Fruit fly (Drosophila melanogaster) whole organism, wandering third instar larva: Measurements from ENCODE around the gene SmD1.

ENCODE experiments used
- CG32264 ChIP-seq: fragments of 200-800 bp; sonication (Bioruptor generic); optimal IDR thresholded peaks from 2 replicates; lab custom pipeline; 2016; ENCODE audit warnings: missing biosample characterization, missing genetic modification characterization
- CG9705 ChIP-seq: fragments of 200-800 bp; sonication (Bioruptor generic); optimal IDR thresholded peaks from 2 replicates; lab custom pipeline; 2018; ENCODE audit warnings: missing biosample characterization, mild to moderate bottlenecking, missing genetic modification characterization
- HLH106 ChIP-seq: fragments of 200-800 bp; optimal IDR thresholded peaks from 3 replicates; lab custom pipeline; 2019; ENCODE audit warnings: missing biosample characterization, mild to moderate bottlenecking, missing genetic modification characterization, moderate library complexity
- Hr78 ChIP-seq: fragments of >200 bp; optimal IDR thresholded peaks from 2 replicates; lab custom pipeline; 2017; ENCODE audit warnings: missing biosample characterization, missing genetic modification characterization
- Hr83 ChIP-seq: fragments of 200-300 bp; sonication (Bioruptor generic); optimal IDR thresholded peaks from 2 replicates; lab custom pipeline; 2016; ENCODE audit warnings: missing biosample characterization, mild to moderate bottlenecking, missing genetic modification characterization, moderate library complexity; ENCODE audit not compliant: poor library complexity, severe bottlenecking
- Mio ChIP-seq: sonication (Bioruptor generic); optimal IDR thresholded peaks from 2 replicates; lab custom pipeline; 2016; ENCODE audit warnings: missing biosample characterization, missing genetic modification characterization
- ey ChIP-seq: fragments of 200-800 bp; sonication (Bioruptor generic); optimal IDR thresholded peaks from 2 replicates; lab custom pipeline; 2016; ENCODE audit warnings: missing biosample characterization, missing genetic modification characterization
- fru ChIP-seq: fragments of 200-800 bp; sonication (Bioruptor generic); optimal IDR thresholded peaks from 3 replicates; lab custom pipeline; 2016; ENCODE audit warnings: missing biosample characterization, mild to moderate bottlenecking, missing genetic modification characterization
- h ChIP-seq: fragments of 200-800 bp; sonication (Bioruptor generic); optimal IDR thresholded peaks from 3 replicates; lab custom pipeline; 2016; ENCODE audit warnings: missing biosample characterization, mild to moderate bottlenecking, missing genetic modification characterization
- jim ChIP-seq: fragments of 175-275, 200-325 bp; sonication (Bioruptor generic); optimal IDR thresholded peaks from 2 replicates; lab custom pipeline; 2016; ENCODE audit warnings: missing biosample characterization, mild to moderate bottlenecking, missing genetic modification characterization
- lola ChIP-seq: fragments of >200 bp; optimal IDR thresholded peaks from 2 replicates; lab custom pipeline; 2017; ENCODE audit warnings: missing biosample characterization, missing genetic modification characterization
- pan ChIP-seq: fragments of >200 bp; optimal IDR thresholded peaks from 2 replicates; lab custom pipeline; 2017
- usp ChIP-seq: fragments of >200 bp; optimal IDR thresholded peaks from 2 replicates; lab custom pipeline; 2017; ENCODE audit warnings: missing biosample characterization, missing genetic modification characterization

DNA sequence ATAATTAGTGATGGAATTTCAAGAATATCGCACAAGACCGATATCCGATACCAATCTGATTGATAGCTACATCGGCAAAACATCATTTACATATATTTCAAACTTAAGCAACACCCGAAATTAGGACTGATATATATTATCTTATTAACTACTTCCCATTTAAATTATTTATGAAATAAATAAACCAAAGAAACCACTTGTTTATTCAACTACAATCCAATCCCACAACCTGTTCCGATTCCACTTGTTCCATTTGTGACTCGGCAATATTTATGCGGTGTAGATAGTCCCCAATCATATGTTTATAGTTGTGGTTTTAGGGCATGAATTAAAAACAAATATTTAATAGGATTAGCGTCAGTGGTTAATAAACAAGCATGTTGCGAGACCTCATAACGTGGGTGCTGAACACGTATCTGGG is 20.4 kb upstream of the SmD1 start, which contains the start of the genes CG10973 and Vps13D:
- no peak for TF ChIP-seq h (GFP tag; lab: Kevin White, UChicago)
- TF ChIP-seq ey (GFP tag; lab: Kevin White, UChicago) = no peak
- no peak for TF ChIP-seq fru (GFP tag; lab: Kevin White, UChicago)
- TF ChIP-seq jim (GFP tag; lab: Kevin White, UChicago) = no peak
- no peak for TF ChIP-seq lola (GFP tag; lab: Kevin White, UChicago)
- TF ChIP-seq HLH106 = no peak
- TF ChIP-seq CG9705 (GFP tag; lab: Kevin White, UChicago) = no peak
- TF ChIP-seq pan (lab: Kevin White, UChicago) = no peak
- no peak for TF ChIP-seq usp (GFP tag; lab: Kevin White, UChicago)
- TF ChIP-seq Hr78 (GFP tag; lab: Kevin White, UChicago) = no peak
- TF ChIP-seq Hr83 (GFP tag; lab: Kevin White, UChicago) = no peak
- TF ChIP-seq Mio = no peak
- no peak for TF ChIP-seq CG32264
